Worm (Caenorhabditis elegans) whole organism, L1 larva: ENCODE measurements around the gene srg-69.

ENCODE experiments used
- C34B4.2 ChIP-seq: sonication (generic microtip); optimal IDR thresholded peaks from 2 replicates; lab custom pipeline; 2017; ENCODE audit warnings: mild to moderate bottlenecking, missing genetic modification characterization, missing compliant biosample characterization
- F16B12.6 ChIP-seq: fragments of 150-350 bp; optimal IDR thresholded peaks from 2 replicates; lab custom pipeline; 2014; ENCODE audit warnings: missing biosample characterization, missing genetic modification characterization
- Y116A8C.19 ChIP-seq: sonication (generic microtip); optimal IDR thresholded peaks from 2 replicates; lab custom pipeline; 2016; ENCODE audit warnings: missing compliant biosample characterization, missing genetic modification characterization, borderline replicate concordance
- aha-1 ChIP-seq: fragments of 150-350 bp; optimal IDR thresholded peaks from 2 replicates; lab custom pipeline; 2014; ENCODE audit warnings: missing biosample characterization, missing genetic modification characterization
- aly-2 ChIP-seq: fragments of 150-350 bp; optimal IDR thresholded peaks from 2 replicates; lab custom pipeline; 2014; ENCODE audit warnings: missing biosample characterization, missing genetic modification characterization
- blmp-1 ChIP-seq: fragments of 150-350 bp; optimal IDR thresholded peaks from 2 replicates; lab custom pipeline; 2014; ENCODE audit warnings: missing biosample characterization, missing genetic modification characterization
- ceh-63 ChIP-seq: fragments of 200-800 bp; sonication (Bioruptor generic); optimal IDR thresholded peaks from 2 replicates; lab custom pipeline; 2018; ENCODE audit warnings: mild to moderate bottlenecking, missing genetic modification characterization, missing compliant biosample characterization
- ceh-8 ChIP-seq: fragments of 200-800 bp; sonication (Bioruptor generic); optimal IDR thresholded peaks from 2 replicates; lab custom pipeline; 2018; ENCODE audit warnings: mild to moderate bottlenecking, missing genetic modification characterization, moderate library complexity, missing compliant biosample characterization
- ceh-82 ChIP-seq, 3 experiments: fragments of 150-350 bp in 1 of 3; sonication (generic microtip) in 2 of 3; optimal IDR thresholded peaks; 2 replicates each; lab custom pipeline; 2014 to 2017; ENCODE audit warnings: missing biosample characterization in 3 of 3, missing genetic modification characterization in 3 of 3
- ceh-88 ChIP-seq: fragments of 200-800 bp; sonication (Bioruptor generic); IDR thresholded peaks from 2 replicates; pipeline ENCODE4 v1.3.6; 2022; ENCODE audit warnings: missing genetic modification characterization, missing compliant biosample characterization
- dsc-1 ChIP-seq: sonication (generic microtip); optimal IDR thresholded peaks from 2 replicates; lab custom pipeline; 2016; ENCODE audit warnings: mild to moderate bottlenecking, missing genetic modification characterization, missing compliant biosample characterization
- efl-1 ChIP-seq, 4 experiments: fragments of 150-350 bp; optimal IDR thresholded peaks in 3 of 4; peaks in 1 of 4; 1 replicate in 1 of 4; 2 replicates in 3 of 4; lab custom pipeline; 2014; ENCODE audit warnings: missing biosample characterization in 2 of 4, missing genetic modification characterization in 2 of 4, missing genetic modification reagents in 2 of 4
- efl-3 ChIP-seq: fragments of 200-800 bp; sonication (Bioruptor generic); optimal IDR thresholded peaks from 2 replicates; lab custom pipeline; 2018; ENCODE audit warnings: mild to moderate bottlenecking, missing genetic modification characterization, missing compliant biosample characterization
- egl-27 ChIP-seq, 2 experiments: fragments of 150-350 bp in 1 of 2; sonication (generic microtip); optimal IDR thresholded peaks; 3 replicates each; lab custom pipeline; 2017 to 2018; ENCODE audit warnings: missing biosample characterization in 2 of 2, missing genetic modification characterization in 2 of 2, missing genetic modification reagents in 2 of 2
- ets-5 ChIP-seq: fragments of 200-800 bp; sonication (Bioruptor generic); IDR thresholded peaks from 2 replicates; pipeline ENCODE4 v1.3.6; 2022; ENCODE audit warnings: missing genetic modification characterization, missing compliant biosample characterization
- fkh-10 ChIP-seq: sonication (generic microtip); optimal IDR thresholded peaks from 2 replicates; lab custom pipeline; 2017; ENCODE audit warnings: missing biosample characterization, missing genetic modification reagents, missing genetic modification characterization
- fkh-4 ChIP-seq: sonication (generic microtip); optimal IDR thresholded peaks from 2 replicates; lab custom pipeline; 2016; ENCODE audit warnings: missing compliant biosample characterization, missing genetic modification characterization, borderline replicate concordance
- fkh-8 ChIP-seq: sonication (generic microtip); optimal IDR thresholded peaks from 2 replicates; lab custom pipeline; 2016; ENCODE audit warnings: mild to moderate bottlenecking, missing genetic modification characterization, missing compliant biosample characterization
- fos-1 ChIP-seq: fragments of 150-350 bp; optimal IDR thresholded peaks from 2 replicates; lab custom pipeline; 2014; ENCODE audit warnings: missing biosample characterization, missing genetic modification characterization
- grh-1 ChIP-seq: fragments of 200-800 bp; sonication (Bioruptor generic); IDR thresholded peaks from 2 replicates; pipeline ENCODE4 v1.3.6; 2022; ENCODE audit warnings: missing genetic modification reagents, missing genetic modification characterization, missing compliant biosample characterization
- hlh-4 ChIP-seq: sonication (generic microtip); optimal IDR thresholded peaks from 2 replicates; lab custom pipeline; 2016; ENCODE audit warnings: mild to moderate bottlenecking, missing genetic modification characterization, missing compliant biosample characterization
- hpl-2 ChIP-seq: fragments of 150-350 bp; optimal IDR thresholded peaks from 2 replicates; lab custom pipeline; 2014; ENCODE audit warnings: missing biosample characterization, missing genetic modification reagents, missing genetic modification characterization
- irx-1 ChIP-seq: sonication (generic microtip); optimal IDR thresholded peaks from 2 replicates; lab custom pipeline; 2016; ENCODE audit warnings: missing genetic modification characterization, missing compliant biosample characterization
- lin-13 ChIP-seq: fragments of 150-350 bp; optimal IDR thresholded peaks from 2 replicates; lab custom pipeline; 2014; ENCODE audit warnings: missing biosample characterization, missing genetic modification reagents, missing genetic modification characterization
- lin-15B ChIP-seq: fragments of 150-350 bp; sonication (generic microtip); optimal IDR thresholded peaks from 3 replicates; lab custom pipeline; 2014; ENCODE audit warnings: missing biosample characterization, missing genetic modification characterization
- lin-39 ChIP-seq: fragments of 150-350 bp; optimal IDR thresholded peaks from 2 replicates; lab custom pipeline; 2014; ENCODE audit warnings: missing biosample characterization, missing genetic modification reagents, missing genetic modification characterization
- lir-3 ChIP-seq: sonication (generic microtip); optimal IDR thresholded peaks from 2 replicates; lab custom pipeline; 2016; ENCODE audit warnings: mild to moderate bottlenecking, missing genetic modification characterization, moderate library complexity, missing compliant biosample characterization; ENCODE audit not compliant: poor library complexity
- mdl-1 ChIP-seq, 2 experiments: fragments of 150-350 bp; optimal IDR thresholded peaks; 2 replicates each; lab custom pipeline; 2014 to 2017; ENCODE audit warnings: missing biosample characterization in 2 of 2, missing genetic modification characterization in 2 of 2, inconsistent platforms in 1 of 2
- mef-2 ChIP-seq: fragments of 150-350 bp; optimal IDR thresholded peaks from 2 replicates; lab custom pipeline; 2014; ENCODE audit warnings: missing biosample characterization, missing genetic modification characterization
- nhr-11 ChIP-seq: fragments of 150-350 bp; optimal IDR thresholded peaks from 2 replicates; lab custom pipeline; 2014; ENCODE audit warnings: missing biosample characterization, missing genetic modification characterization
- nhr-19 ChIP-seq: fragments of 200-800 bp; sonication (Bioruptor generic); conservative IDR thresholded peaks from 2 replicates; pipeline ENCODE4 v1.3.6; 2022; ENCODE audit warnings: missing genetic modification characterization, missing compliant biosample characterization
- nhr-237 ChIP-seq: fragments of 150-350 bp; optimal IDR thresholded peaks from 2 replicates; lab custom pipeline; 2014; ENCODE audit warnings: missing biosample characterization, missing genetic modification characterization
- nhr-28 ChIP-seq: fragments of 150-350 bp; optimal IDR thresholded peaks from 2 replicates; lab custom pipeline; 2014; ENCODE audit warnings: missing biosample characterization, missing genetic modification characterization
- nhr-47 ChIP-seq: sonication (generic microtip); optimal IDR thresholded peaks from 2 replicates; lab custom pipeline; 2016; ENCODE audit warnings: mild to moderate bottlenecking, missing genetic modification characterization, moderate library complexity, missing compliant biosample characterization
- nhr-71 ChIP-seq: sonication (generic microtip); optimal IDR thresholded peaks from 2 replicates; lab custom pipeline; 2016; ENCODE audit warnings: mild to moderate bottlenecking, missing genetic modification characterization, moderate library complexity, missing compliant biosample characterization
- nhr-77 ChIP-seq: fragments of 150-350 bp; optimal IDR thresholded peaks from 2 replicates; lab custom pipeline; 2014; ENCODE audit warnings: missing biosample characterization, missing genetic modification characterization
- nhr-84 ChIP-seq: sonication (generic microtip); optimal IDR thresholded peaks from 2 replicates; lab custom pipeline; 2017; ENCODE audit warnings: missing biosample characterization, missing genetic modification characterization
- nhr-85 ChIP-seq: sonication (generic microtip); peaks from one replicate; lab custom pipeline; 2016; ENCODE audit warnings: missing genetic modification characterization, inconsistent platforms, missing compliant biosample characterization
- pax-3 ChIP-seq: fragments of 200-800 bp; sonication (Bioruptor generic); optimal IDR thresholded peaks from 2 replicates; lab custom pipeline; 2018; ENCODE audit warnings: mild to moderate bottlenecking, missing genetic modification characterization, moderate library complexity, missing compliant biosample characterization
- rnt-1 ChIP-seq: sonication (generic microtip); optimal IDR thresholded peaks from 2 replicates; lab custom pipeline; 2016; ENCODE audit warnings: mild to moderate bottlenecking, missing genetic modification characterization, moderate library complexity, missing compliant biosample characterization
- skn-1 ChIP-seq: fragments of 150-350 bp; optimal IDR thresholded peaks from 2 replicates; lab custom pipeline; 2014; ENCODE audit warnings: missing biosample characterization, missing genetic modification characterization
- snpc-4 ChIP-seq: fragments of 150-350 bp; optimal IDR thresholded peaks from 2 replicates; lab custom pipeline; 2014; ENCODE audit warnings: missing biosample characterization, missing genetic modification characterization
- sptf-1 ChIP-seq: fragments of 150-350 bp; optimal IDR thresholded peaks from 2 replicates; lab custom pipeline; 2014; ENCODE audit warnings: missing biosample characterization, missing genetic modification characterization
- tbx-2 ChIP-seq: sonication (generic microtip); optimal IDR thresholded peaks from 2 replicates; lab custom pipeline; 2016; ENCODE audit warnings: missing genetic modification characterization, missing compliant biosample characterization
- tlp-1 ChIP-seq: fragments of 150-350 bp; optimal IDR thresholded peaks from 2 replicates; lab custom pipeline; 2014; ENCODE audit warnings: missing biosample characterization, missing genetic modification characterization
- unc-130 ChIP-seq: fragments of 150-350 bp; optimal IDR thresholded peaks from 2 replicates; lab custom pipeline; 2017; ENCODE audit warnings: missing biosample characterization, missing genetic modification characterization, inconsistent platforms
- unc-62 ChIP-seq: fragments of 150-350 bp; optimal IDR thresholded peaks from 2 replicates; lab custom pipeline; 2014; ENCODE audit warnings: missing biosample characterization, missing genetic modification reagents, missing genetic modification characterization
- vab-15 ChIP-seq: sonication (generic microtip); optimal IDR thresholded peaks from 2 replicates; lab custom pipeline; 2017; ENCODE audit warnings: missing genotype, mild to moderate bottlenecking, missing genetic modification characterization, missing compliant biosample characterization
- xbp-1 ChIP-seq: sonication (generic microtip); optimal IDR thresholded peaks from 2 replicates; lab custom pipeline; 2016; ENCODE audit warnings: missing genetic modification characterization, missing compliant biosample characterization
- zag-1 ChIP-seq: fragments of 150-350 bp; optimal IDR thresholded peaks from 2 replicates; lab custom pipeline; 2014; ENCODE audit warnings: missing biosample characterization, missing genetic modification characterization
- ztf-11 ChIP-seq, 2 experiments: sonication (generic microtip); optimal IDR thresholded peaks; 2 replicates each; lab custom pipeline; 2016 to 2017; ENCODE audit warnings: missing genetic modification characterization in 2 of 2, missing biosample characterization in 1 of 2, missing compliant biosample characterization in 1 of 2

The srg-69 gene

DNA sequence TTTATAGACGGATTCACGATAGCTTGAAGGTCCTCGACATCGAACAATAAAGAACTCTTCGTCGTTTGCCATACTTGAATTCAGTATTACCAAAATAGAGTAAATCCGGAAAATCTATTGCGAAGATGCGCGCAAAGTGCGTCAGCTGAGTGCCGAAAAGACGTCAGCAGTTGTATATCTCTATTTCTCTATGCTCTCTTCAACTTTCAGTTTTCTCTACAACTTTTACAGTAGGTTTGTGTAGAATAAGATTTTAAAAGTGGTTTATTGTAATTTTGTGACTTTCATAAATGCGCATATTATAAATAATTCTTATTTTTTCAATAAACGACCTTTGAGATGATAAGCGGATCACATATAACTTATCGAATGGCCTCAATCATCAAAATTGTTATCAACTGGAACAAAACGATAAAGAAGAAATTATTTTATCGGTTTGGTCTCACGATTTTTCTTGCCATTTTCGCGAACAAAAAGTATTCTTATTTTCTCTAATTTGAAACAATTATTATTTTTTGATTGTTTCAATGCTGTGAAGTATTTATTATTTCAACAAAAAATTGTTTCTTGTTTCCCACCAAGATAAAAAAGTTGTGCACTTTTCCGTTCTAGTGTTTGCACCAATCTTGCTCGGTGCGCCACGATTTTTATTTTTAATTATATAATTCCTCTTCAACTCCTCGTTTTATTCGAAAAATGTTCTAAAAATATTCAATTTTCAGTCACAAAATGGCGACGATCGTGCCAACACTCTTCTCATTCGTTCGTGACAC lies 18.0 kb downstream of the srg-69 start, which contains the start of the genes agt-2 and F09E5.3 (continued):
- TF ChIP-seq Y116A8C.19 (tag; lab: Kevin White, UChicago) (no peak), ceh-88 (GFP tag; lab: Robert Waterston, UW) (peak; percentile 78), lin-39 (peak; percentile 94), xbp-1 (tag; lab: Kevin White, UChicago) (peak; percentile 95), ceh-8 (peak; percentile 85), fkh-10 (GFP tag; lab: Kevin White, UChicago) (peak; percentile 71), nhr-84 (tag; lab: Kevin White, UChicago) (no peak), dsc-1 (tag; lab: Kevin White, UChicago) (peak; percentile 95), rnt-1 (tag; lab: Kevin White, UChicago) (peak; percentile 96), efl-1 (optimal IDR thresholded peaks at IDR 0.05; lab: Kevin White, UChicago) (peak; percentile 91 to 94), efl-1 (GFP tag; optimal IDR thresholded peaks at IDR 0.05 in 1 of 2; lab: Kevin White, UChicago) (peak; percentile 88 to 99), nhr-71 (tag; lab: Kevin White, UChicago) (peak; percentile 97), ztf-11 (tag; optimal IDR thresholded peaks at IDR 0.05; lab: Kevin White, UChicago) (peak in 1 of 2 experiments; percentile 81), nhr-77 (peak; percentile 86), aly-2 (tag; lab: Kevin White, UChicago) (peak; percentile 92), F16B12.6 (tag; lab: Kevin White, UChicago) (peak; percentile 76), pax-3 (tag; lab: Kevin White, UChicago) (peak; percentile 83), lir-3 (tag; lab: Kevin White, UChicago) (peak; percentile 87), ceh-82 (tag; optimal IDR thresholded peaks at IDR 0.05; lab: Kevin White, UChicago) (peak; percentile 92 to 95 (median 93)), fkh-8 (tag; lab: Kevin White, UChicago) (peak; percentile 92), nhr-19 (peak; percentile 93), irx-1 (peak; percentile 91), tlp-1 (tag; lab: Kevin White, UChicago) (no peak), vab-15 (tag; lab: Kevin White, UChicago) (peak; percentile 25), nhr-28 (tag; lab: Kevin White, UChicago) (no peak), sptf-1 (tag; lab: Kevin White, UChicago) (no peak), C34B4.2 (tag; lab: Kevin White, UChicago) (no peak), lin-13 (GFP tag; lab: Kevin White, UChicago) (peak; percentile 88), efl-3 (GFP tag; lab: Kevin White, UChicago) (peak; percentile 21), mef-2 (peak; percentile 28), unc-130 (tag; lab: Kevin White, UChicago) (peak; percentile 95), egl-27 (tag; optimal IDR thresholded peaks at IDR 0.05; lab: Kevin White, UChicago) (peak; percentile 1 to 14), hlh-4 (tag; lab: Kevin White, UChicago) (no peak), grh-1 (GFP tag; lab: Robert Waterston, UW) (peak; percentile 87), nhr-47 (tag; lab: Kevin White, UChicago) (peak; percentile 96), aha-1 (tag; lab: Kevin White, UChicago) (peak; percentile 20), ceh-63 (no peak), blmp-1 (tag; lab: Kevin White, UChicago) (peak; percentile 81), skn-1 (peak; percentile 94), zag-1 (tag; lab: Kevin White, UChicago) (peak; percentile 26), nhr-11 (peak; percentile 81), hpl-2 (GFP tag; lab: Kevin White, UChicago) (peak; percentile 63), tbx-2 (peak; percentile 94), nhr-237 (peak; percentile 75), unc-62 (GFP tag; lab: Kevin White, UChicago) (no peak), lin-15B (tag; lab: Kevin White, UChicago) (peak; percentile 82), nhr-85 (tag; lab: Kevin White, UChicago) (peak; percentile 93), fos-1 (tag; lab: Kevin White, UChicago) (peak; percentile 89), ets-5 (no peak), fkh-4 (peak; percentile 13), mdl-1 (tag; optimal IDR thresholded peaks at IDR 0.05; lab: Kevin White, UChicago) (peak in 1 of 2 experiments; percentile 84), snpc-4 (tag; lab: Kevin White, UChicago) (peak; percentile 89)
